Fruit fly (Drosophila melanogaster): Measurements from ENCODE around the gene CtsK1.

Gene CtsK1

dm6 chr3L:14004041-14004407, 10.0 kb downstream of the CtsK1 start (continued):
- TF ChIP-seq ranshi (GFP tag; IDR thresholded peaks at IDR 0.05) (no peak; the same call in 1 of the 2 replicates), Myb (GFP tag; optimal IDR thresholded peaks at IDR 0.05) (no peak), MTF-1 (GFP tag; optimal IDR thresholded peaks at IDR 0.05; ENCODE audit: borderline replicate concordance) (peak; percentile 64), PHDP (tag; optimal IDR thresholded peaks at IDR 0.05) (peak; percentile 35), NfI (GFP tag; optimal IDR thresholded peaks at IDR 0.05) (peak; percentile 36), hkb (optimal IDR thresholded peaks at IDR 0.05) (no peak), hkb (GFP tag; IDR thresholded peaks at IDR 0.05) (no peak), CG2712 (tag; optimal IDR thresholded peaks at IDR 0.05) (no peak), aop (GFP tag; IDR thresholded peaks at IDR 0.05) (no peak), CG4854 (GFP tag; optimal IDR thresholded peaks at IDR 0.05) (no peak), CG12391 (tag; optimal IDR thresholded peaks at IDR 0.05) (no peak), CG11696 (GFP tag; IDR thresholded peaks at IDR 0.05) (no peak), eve (GFP tag; optimal IDR thresholded peaks at IDR 0.05) (no peak), Med (GFP tag) (peak; percentile 83), Aef1 (GFP tag; IDR thresholded peaks at IDR 0.05) (no peak), grn (GFP tag; optimal IDR thresholded peaks at IDR 0.05) (no peak), CG6689 (GFP tag; IDR thresholded peaks at IDR 0.05) (no peak), HmgD (GFP tag; optimal IDR thresholded peaks at IDR 0.05) (no peak), psq (GFP tag; optimal IDR thresholded peaks at IDR 0.05) (peak; percentile 99), croc (GFP tag; conservative IDR thresholded peaks at IDR 0.05) (no peak), ftz-f1 (GFP tag; optimal IDR thresholded peaks at IDR 0.05) (no peak), al (GFP tag; IDR thresholded peaks at IDR 0.05) (no peak), tna (GFP tag; IDR thresholded peaks at IDR 0.05; ENCODE audit: partially characterized antibody) (no peak), mirr (GFP tag; optimal IDR thresholded peaks at IDR 0.05) (peak; percentile 71), CG10321 (GFP tag; IDR thresholded peaks at IDR 0.05) (peak; percentile 99), bcd (GFP tag; optimal IDR thresholded peaks at IDR 0.05) (no peak), lab (GFP tag; optimal IDR thresholded peaks at IDR 0.05) (peak; percentile 20), CG7556 (GFP tag; optimal IDR thresholded peaks at IDR 0.05) (no peak), gsb-n (tag; optimal IDR thresholded peaks at IDR 0.05) (no peak), seq (GFP tag; IDR thresholded peaks at IDR 0.05) (peak; percentile 9; the same call in 1 of the 2 replicates), Sry-β (GFP tag; optimal IDR thresholded peaks at IDR 0.05) (no peak), H2.0 (GFP tag; IDR thresholded peaks at IDR 0.05) (no peak), YL-1 (GFP tag; optimal IDR thresholded peaks at IDR 0.05) (peak; percentile 92), Atf-2 (GFP tag; optimal IDR thresholded peaks at IDR 0.05) (no peak), E2f2 (GFP tag; IDR thresholded peaks at IDR 0.05) (0 out of 2 replicates have a peak, but pooled peaks have one; percentile 17), CG14710 (tag; optimal IDR thresholded peaks at IDR 0.05) (peak; percentile 27), CG2202 (tag; optimal IDR thresholded peaks at IDR 0.05) (no peak), dysf (GFP tag; IDR thresholded peaks at IDR 0.05) (peak; percentile 5; the same call in 1 of the 3 replicates), CG14860 (GFP tag; IDR thresholded peaks at IDR 0.05; ENCODE audit: partially characterized antibody) (no peak), CHES-1-like (GFP tag; optimal IDR thresholded peaks at IDR 0.05) (peak; percentile 61), CG13296 (GFP tag; optimal IDR thresholded peaks at IDR 0.05) (peak; percentile 29), Asciz (GFP tag; optimal IDR thresholded peaks at IDR 0.05) (no peak), Doc2 (GFP tag; IDR thresholded peaks at IDR 0.05) (no peak), Kr (GFP tag; optimal IDR thresholded peaks at IDR 0.05) (no peak), ems (GFP tag; optimal IDR thresholded peaks at IDR 0.05) (no peak), CTCF (GFP tag; optimal IDR thresholded peaks at IDR 0.05) (no peak), sug (tag; optimal IDR thresholded peaks at IDR 0.05) (peak; percentile 21), z (GFP tag; IDR thresholded peaks at IDR 0.05) (no peak), CG6765 (GFP tag; optimal IDR thresholded peaks at IDR 0.05) (no peak), odd (GFP tag; optimal IDR thresholded peaks at IDR 0.05) (no peak), CG9932 (GFP tag; IDR thresholded peaks at IDR 0.05) (peak; percentile 51; the same call in 1 of the 2 replicates), CG12104 (GFP tag; optimal IDR thresholded peaks at IDR 0.05) (no peak), CG1603 (tag; optimal IDR thresholded peaks at IDR 0.05) (no peak)

Data from whole organism, embryonic.